Fruit fly (Drosophila melanogaster): ENCODE data around the gene CG33934.

dm6 chr3R:20058960-20059359 lies 16.4 kb downstream of the CG33934 start:
- peak; percentile 76 to 88 for TF ChIP-seq CTCF (optimal IDR thresholded peaks at IDR 0.05)
- no peak for TF ChIP-seq CG8478 (optimal IDR thresholded peaks at IDR 0.05)
